Worm (Caenorhabditis elegans) whole organism, midembryonic: ENCODE data around the gene str-52.
"Not testable (repeated sequence)": the region's sequence is repeated elsewhere in the genome, so short reads cannot be mapped to it uniquely, and the experiment has no call there.

ENCODE experiments used
- cog-1 ChIP-seq: sonication (generic microtip); optimal IDR thresholded peaks from 2 replicates; lab custom pipeline; 2016; ENCODE audit warnings: missing genetic modification characterization, missing compliant biosample characterization
- flt-1 ChIP-seq: fragments of 200-800 bp; sonication (Bioruptor generic); IDR thresholded peaks from 2 replicates; pipeline ENCODE4 v1.3.6; 2022; ENCODE audit warnings: missing genetic modification characterization, missing compliant biosample characterization
- klf-2 ChIP-seq: fragments of 200-800 bp; sonication (Bioruptor generic); conservative IDR thresholded peaks from 2 replicates; pipeline ENCODE4 v1.3.6; 2022; ENCODE audit warnings: missing genetic modification reagents, missing genetic modification characterization, missing compliant biosample characterization
- med-1 ChIP-seq: sonication (generic microtip); optimal IDR thresholded peaks from 2 replicates; lab custom pipeline; 2017; ENCODE audit warnings: missing genetic modification characterization, mild to moderate bottlenecking, missing compliant biosample characterization, antibody characterized with exemption, missing genetic modification reagents; ENCODE audit not compliant: insufficient read depth
- ref-1 ChIP-seq: fragments of 200-800 bp; sonication (Bioruptor generic); conservative IDR thresholded peaks from 2 replicates; pipeline ENCODE4 v1.3.6; 2022; ENCODE audit warnings: missing genetic modification reagents, missing genetic modification characterization, missing compliant biosample characterization
- tab-1 ChIP-seq: fragments of 200-800 bp; sonication (Bioruptor generic); IDR thresholded peaks from 2 replicates; pipeline ENCODE4 v1.3.6; 2022; ENCODE audit warnings: missing genetic modification characterization, missing compliant biosample characterization
- ztf-23 ChIP-seq: fragments of 200-800 bp; sonication (Bioruptor generic); IDR thresholded peaks from 2 replicates; pipeline ENCODE4 v1.3.6; 2022; ENCODE audit warnings: missing genetic modification reagents, missing genetic modification characterization, missing compliant biosample characterization
- ztf-29 ChIP-seq: fragments of 200-800 bp; sonication (Bioruptor generic); IDR thresholded peaks from 2 replicates; pipeline ENCODE4 v1.3.6; 2022; ENCODE audit warnings: missing genetic modification reagents, missing genetic modification characterization, missing compliant biosample characterization

DNA sequence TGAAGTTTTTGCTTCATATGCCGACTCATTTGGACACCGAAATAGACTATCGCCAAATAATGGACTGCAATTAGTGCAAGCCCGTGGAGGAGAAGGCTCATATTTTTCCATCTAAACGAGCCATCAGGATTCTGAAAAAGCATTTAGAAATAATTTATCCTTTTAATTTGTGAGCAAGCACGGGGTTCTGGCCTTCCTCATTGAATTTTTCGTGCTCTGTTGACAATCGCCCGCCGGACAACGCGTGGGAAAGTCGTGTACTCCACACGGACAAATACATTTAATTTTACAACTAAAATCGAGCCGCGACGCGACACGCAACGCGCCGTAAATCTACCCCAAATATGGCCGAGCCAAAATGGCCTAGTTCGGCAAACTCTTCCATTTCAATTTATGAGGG, 1.5 kb downstream of the str-52 start, which contains the start of gene F22F7.12:
- not testable (repeated sequence) for TF ChIP-seq ztf-23 (GFP tag; lab: Robert Waterston, UW); med-1 (GFP tag; lab: Kevin White, UChicago); flt-1; klf-2; cog-1 (tag; lab: Kevin White, UChicago); ref-1 (GFP tag; lab: Robert Waterston, UW); tab-1 (GFP tag; lab: Robert Waterston, UW); ztf-29 (GFP tag; lab: Robert Waterston, UW)
